Fruit fly (Drosophila melanogaster) Kc167 (cell line): ENCODE data around the gene Gr10a.

Source experiments
- Myc ChIP-seq: fragments of >200 bp; optimal IDR thresholded peaks from 2 replicates; lab custom pipeline; 2017; ENCODE audit warnings: missing external identifiers
- h ChIP-seq: fragments of >200 bp; optimal IDR thresholded peaks from 3 replicates; lab custom pipeline; 2018; ENCODE audit warnings: missing external identifiers
- insv ChIP-seq: fragments of >200 bp; optimal IDR thresholded peaks from 3 replicates; lab custom pipeline; 2018; ENCODE audit warnings: missing external identifiers
- psq ChIP-seq: fragments of >200 bp; optimal IDR thresholded peaks from 2 replicates; lab custom pipeline; 2017; ENCODE audit warnings: missing external identifiers
- ttk ChIP-seq: sonication (Bioruptor generic); optimal IDR thresholded peaks from 2 replicates; lab custom pipeline; 2017; ENCODE audit warnings: missing external identifiers

dm6 chrX:11383530-11383929 is 33.7 kb downstream of the Gr10a start:
- TF ChIP-seq Myc (no peak), psq (lab: Kevin White, UChicago) (no peak), insv (lab: Kevin White, UChicago) (no peak), h (lab: Kevin White, UChicago) (no peak), ttk (lab: Kevin White, UChicago) (no peak)
